Fruit fly (Drosophila melanogaster): ENCODE results near the gene CG11357.

dm6 chr3L:4555136-4555535, 13.3 kb downstream of the CG11357 start, which contains the start of gene CG33777:
- TF ChIP-seq Abd-B (GFP tag; optimal IDR thresholded peaks at IDR 0.05) (no peak), OdsH (GFP tag; optimal IDR thresholded peaks at IDR 0.05) (no peak), psq (GFP tag; optimal IDR thresholded peaks at IDR 0.05) (no peak), Mio (GFP tag; optimal IDR thresholded peaks at IDR 0.05) (no peak), N (GFP tag; optimal IDR thresholded peaks at IDR 0.05) (no peak), HLH106 (tag; optimal IDR thresholded peaks at IDR 0.05) (no peak), Hnf4 (GFP tag; optimal IDR thresholded peaks at IDR 0.05) (no peak), fru (GFP tag; optimal IDR thresholded peaks at IDR 0.05) (no peak), rgr (GFP tag; optimal IDR thresholded peaks at IDR 0.05) (no peak), lola (GFP tag; optimal IDR thresholded peaks at IDR 0.05) (no peak), Vsx2 (GFP tag; optimal IDR thresholded peaks at IDR 0.05; ENCODE audit: partially characterized antibody) (no peak)
